Fruit fly (Drosophila melanogaster) Kc167 (cell line): ENCODE data around the gene nerfin-2.

Experiments used
- Myc ChIP-seq: fragments of >200 bp; optimal IDR thresholded peaks from 2 replicates; lab custom pipeline; 2017; ENCODE audit warnings: missing external identifiers
- Sin3A ChIP-seq: fragments of >200 bp; optimal IDR thresholded peaks from 2 replicates; lab custom pipeline; 2018; ENCODE audit warnings: missing external identifiers
- h ChIP-seq: fragments of >200 bp; optimal IDR thresholded peaks from 3 replicates; lab custom pipeline; 2018; ENCODE audit warnings: missing external identifiers
- insv ChIP-seq: fragments of >200 bp; optimal IDR thresholded peaks from 3 replicates; lab custom pipeline; 2018; ENCODE audit warnings: missing external identifiers

dm6 chr3R:10031480-10031879, 39.4 kb upstream of the nerfin-2 start:
- TF ChIP-seq Myc (lab: Kevin White, UChicago) (no peak), insv (lab: Kevin White, UChicago) (no peak), Sin3A (lab: Kevin White, UChicago) (no peak), h (lab: Kevin White, UChicago) (no peak)
